Worm (Caenorhabditis elegans) whole organism, midembryonic: ENCODE data around the gene arrd-15.

Experiments
- T22C8.4 ChIP-seq: fragments of 200-800 bp; sonication (Bioruptor generic); IDR thresholded peaks from 2 replicates; pipeline ENCODE4 v1.3.6; 2022; ENCODE audit warnings: missing genetic modification characterization, missing compliant biosample characterization
- tab-1 ChIP-seq: fragments of 200-800 bp; sonication (Bioruptor generic); IDR thresholded peaks from 2 replicates; pipeline ENCODE4 v1.3.6; 2022; ENCODE audit warnings: missing genetic modification characterization, missing compliant biosample characterization
- ztf-23 ChIP-seq: fragments of 200-800 bp; sonication (Bioruptor generic); IDR thresholded peaks from 2 replicates; pipeline ENCODE4 v1.3.6; 2022; ENCODE audit warnings: missing genetic modification reagents, missing genetic modification characterization, missing compliant biosample characterization
- ztf-29 ChIP-seq: fragments of 200-800 bp; sonication (Bioruptor generic); IDR thresholded peaks from 2 replicates; pipeline ENCODE4 v1.3.6; 2022; ENCODE audit warnings: missing genetic modification reagents, missing genetic modification characterization, missing compliant biosample characterization

DNA sequence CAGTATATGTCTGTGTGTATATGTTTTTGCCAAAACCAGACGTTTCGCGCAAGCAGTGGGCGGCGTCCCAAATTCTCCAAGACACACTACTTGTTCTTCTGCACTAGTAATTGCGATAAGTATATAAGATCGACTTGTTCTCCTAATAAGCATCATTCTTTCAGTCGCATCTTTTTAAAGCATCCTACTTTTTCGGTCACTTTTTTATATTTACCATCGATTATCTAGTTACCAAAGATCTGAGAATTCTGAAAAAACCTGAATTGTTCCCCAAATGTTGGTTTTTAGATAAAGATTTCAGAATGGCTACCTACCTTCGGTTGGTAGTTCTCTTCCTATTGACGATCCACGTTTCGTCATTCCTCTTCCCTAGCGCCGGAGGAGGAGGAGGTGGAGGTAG lies 32.2 kb downstream of the arrd-15 start, which contains the start of gene grl-25:
- TF ChIP-seq ztf-29 (GFP tag; lab: Robert Waterston, UW) = no peak
- no peak for TF ChIP-seq T22C8.4 (GFP tag; lab: Robert Waterston, UW)
- no peak for TF ChIP-seq ztf-23 (GFP tag; lab: Robert Waterston, UW)
- no peak for TF ChIP-seq tab-1
